Worm (Caenorhabditis elegans): ENCODE data around the gene F25B5.6.
A peak's percentile ranks its signal among the peaks of the same experiment; 100 is the strongest.

DNA sequence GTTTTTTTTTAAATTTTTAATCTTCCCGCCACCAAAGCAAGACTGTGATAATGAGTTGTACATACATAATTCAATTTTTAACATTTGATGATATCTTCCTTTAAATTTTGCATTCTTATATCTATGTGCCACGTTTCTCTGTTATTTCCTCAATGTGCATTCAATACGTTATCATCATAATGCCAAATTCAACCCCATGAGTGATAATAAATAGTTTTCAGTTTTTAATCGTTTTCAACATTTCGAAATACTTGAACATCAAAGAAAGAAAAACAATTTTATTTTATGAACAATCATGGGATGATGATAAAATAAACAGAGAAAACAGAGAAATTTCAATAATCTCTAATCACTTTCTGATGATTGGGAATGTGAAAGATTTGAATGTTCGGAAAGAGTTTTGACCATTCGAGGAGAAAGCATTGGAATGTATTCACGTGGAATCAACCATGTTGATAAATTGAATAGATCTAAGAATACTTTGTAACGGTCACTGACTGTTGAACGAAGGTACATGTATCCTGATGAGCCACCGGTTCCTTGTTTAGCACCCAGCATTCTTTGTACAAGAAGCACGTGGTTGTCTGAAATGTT lies 31.1 kb downstream of the F25B5.6 start:
- TF ChIP-seq elt-2 (tag; optimal IDR thresholded peaks at IDR 0.05) = peak; percentile 67
- no peak for TF ChIP-seq unc-62 (GFP tag; optimal IDR thresholded peaks at IDR 0.05)
- peak; percentile 59 for TF ChIP-seq nhr-71 (tag; optimal IDR thresholded peaks at IDR 0.05)
- no peak for TF ChIP-seq tbx-2 (tag; optimal IDR thresholded peaks at IDR 0.05)
- TF ChIP-seq ztf-11 (tag; optimal IDR thresholded peaks at IDR 0.05) = no peak
- no peak for TF ChIP-seq dpl-1 (GFP tag; optimal IDR thresholded peaks at IDR 0.05)
- TF ChIP-seq elt-3 (tag; optimal IDR thresholded peaks at IDR 0.05) = no peak
- TF ChIP-seq pqm-1 (tag; optimal IDR thresholded peaks at IDR 0.05) = peak; percentile 34
- TF ChIP-seq fos-1 (tag; optimal IDR thresholded peaks at IDR 0.05) = no peak
- TF ChIP-seq ztf-4 (tag; optimal IDR thresholded peaks at IDR 0.05) = peak; percentile 11
